Fruit fly (Drosophila melanogaster): ENCODE measurements around the gene CG18787.

Gene CG18787

DNA sequence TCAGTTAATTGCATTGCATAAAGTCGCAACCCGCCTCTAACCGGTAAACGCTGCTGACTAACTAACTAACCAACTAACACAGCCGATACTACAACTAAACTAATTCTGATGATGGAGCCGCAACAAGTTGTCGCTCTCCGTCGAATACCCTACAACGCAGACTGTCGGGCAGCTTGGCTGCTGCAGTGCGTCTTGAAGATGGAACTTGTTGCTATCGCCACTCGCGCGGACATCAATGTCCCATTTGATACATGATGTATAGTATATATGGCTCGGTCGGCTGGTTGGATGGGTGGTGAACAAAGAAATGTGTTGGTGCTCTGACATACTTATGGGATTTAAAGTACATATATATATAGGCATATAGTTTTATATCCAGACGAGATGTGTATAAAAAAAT lies 26.4 kb upstream of the CG18787 start (continued):
- TF ChIP-seq Bgb (GFP tag; IDR thresholded peaks at IDR 0.05; ENCODE audit: partially characterized antibody) (0 out of 2 replicates have a peak, but pooled peaks have one; percentile 16), Mrtf (GFP tag; IDR thresholded peaks at IDR 0.05) (no peak), CG5180 (GFP tag; optimal IDR thresholded peaks at IDR 0.05) (peak; percentile 90), CG10274 (GFP tag; optimal IDR thresholded peaks at IDR 0.05) (peak; percentile 98), Aef1 (GFP tag; IDR thresholded peaks at IDR 0.05) (no peak), CG10209 (GFP tag; optimal IDR thresholded peaks at IDR 0.05) (peak; percentile 13), CG13296 (GFP tag; optimal IDR thresholded peaks at IDR 0.05) (peak; percentile 24), Sox100B (GFP tag; optimal IDR thresholded peaks at IDR 0.05) (no peak), CG15269 (tag; optimal IDR thresholded peaks at IDR 0.05) (peak; percentile 32), Doc3 (GFP tag; IDR thresholded peaks at IDR 0.05; ENCODE audit: partially characterized antibody) (no peak), CG10654 (GFP tag; optimal IDR thresholded peaks at IDR 0.05) (no peak), mld (GFP tag; IDR thresholded peaks at IDR 0.05; ENCODE audit: partially characterized antibody) (no peak), CG9932 (GFP tag; IDR thresholded peaks at IDR 0.05) (peak; percentile 33; the same call in 1 of the 2 replicates), gro (GFP tag; optimal IDR thresholded peaks at IDR 0.05) (no peak), Drgx (GFP tag; IDR thresholded peaks at IDR 0.05) (peak; percentile 67), CG17829 (tag; optimal IDR thresholded peaks at IDR 0.05) (no peak), grau (tag; optimal IDR thresholded peaks at IDR 0.05) (peak; percentile 22), gsb (GFP tag; IDR thresholded peaks at IDR 0.05) (0 out of 2 replicates have a peak, but pooled peaks have one; percentile 39), maf-S (GFP tag; optimal IDR thresholded peaks at IDR 0.05) (no peak), gcm2 (GFP tag; optimal IDR thresholded peaks at IDR 0.05) (no peak), al (GFP tag; IDR thresholded peaks at IDR 0.05) (no peak), sr (GFP tag; IDR thresholded peaks at IDR 0.05) (no peak), CG6254 (GFP tag; optimal IDR thresholded peaks at IDR 0.05) (no peak), dan (GFP tag; IDR thresholded peaks at IDR 0.05) (no peak), CG8359 (GFP tag; optimal IDR thresholded peaks at IDR 0.05; ENCODE audit: borderline replicate concordance) (no peak), Fer1 (GFP tag; optimal IDR thresholded peaks at IDR 0.05) (no peak), sob (GFP tag; IDR thresholded peaks at IDR 0.05) (0 out of 2 replicates have a peak, but pooled peaks have one; percentile 31), CrebB (tag; optimal IDR thresholded peaks at IDR 0.05) (peak; percentile 3), CG31441 (GFP tag; IDR thresholded peaks at IDR 0.05) (0 out of 2 replicates have a peak, but pooled peaks have one; percentile 18), CG10431 (GFP tag; optimal IDR thresholded peaks at IDR 0.05) (no peak), GATAe (GFP tag; conservative IDR thresholded peaks at IDR 0.05) (no peak), CG13775 (GFP tag; optimal IDR thresholded peaks at IDR 0.05) (no peak), cad (GFP tag; optimal IDR thresholded peaks at IDR 0.05) (no peak), zf30C (GFP tag; optimal IDR thresholded peaks at IDR 0.05) (no peak), HmgD (GFP tag; optimal IDR thresholded peaks at IDR 0.05) (no peak), Trl (optimal IDR thresholded peaks at IDR 0.05) (no peak), Trl (GFP tag; optimal IDR thresholded peaks at IDR 0.05) (no peak), org-1 (GFP tag; optimal IDR thresholded peaks at IDR 0.05) (peak; percentile 14), bab2 (GFP tag; optimal IDR thresholded peaks at IDR 0.05) (no peak), ash1 (GFP tag; optimal IDR thresholded peaks at IDR 0.05) (no peak), kah (GFP tag; optimal IDR thresholded peaks at IDR 0.05) (peak; percentile 64), CG6765 (GFP tag; optimal IDR thresholded peaks at IDR 0.05) (no peak), CG18476 (GFP tag; optimal IDR thresholded peaks at IDR 0.05) (no peak), Atf6 (GFP tag; IDR thresholded peaks at IDR 0.05) (peak; percentile 21; the same call in 1 of the 2 replicates), Adf1 (GFP tag; IDR thresholded peaks at IDR 0.05) (no peak), Atf3 (GFP tag; optimal IDR thresholded peaks at IDR 0.05) (no peak), PHDP (tag; optimal IDR thresholded peaks at IDR 0.05) (peak; percentile 4), CG3407 (GFP tag; optimal IDR thresholded peaks at IDR 0.05) (no peak), CG8765 (GFP tag; IDR thresholded peaks at IDR 0.05) (no peak), ac (GFP tag; optimal IDR thresholded peaks at IDR 0.05) (no peak), eyg (GFP tag; optimal IDR thresholded peaks at IDR 0.05) (no peak), CG10147 (GFP tag; optimal IDR thresholded peaks at IDR 0.05) (no peak)

Measured in whole organism, embryonic.